Worm (Caenorhabditis elegans) whole organism, young adult: ENCODE results near the gene praf-3.
A peak's percentile ranks its signal among the peaks of the same experiment; 100 is the strongest.

Source experiments
- B0019.2 ChIP-seq: fragments of 200-800 bp; sonication (Bioruptor generic); conservative IDR thresholded peaks from 2 replicates; pipeline ENCODE4 v1.3.6; 2022; ENCODE audit warnings: missing genetic modification reagents, missing genetic modification characterization, missing compliant biosample characterization
- B0035.1 ChIP-seq: sonication (generic microtip); optimal IDR thresholded peaks from 2 replicates; lab custom pipeline; 2016; ENCODE audit warnings: missing genetic modification characterization, mild to moderate bottlenecking, missing compliant biosample characterization, missing genotype, missing genetic modification reagents
- B0261.1 ChIP-seq: sonication (generic microtip); optimal IDR thresholded peaks from 2 replicates; lab custom pipeline; 2016; ENCODE audit warnings: mild to moderate bottlenecking, missing genetic modification characterization, moderate library complexity, missing compliant biosample characterization
- B0336.3 ChIP-seq: fragments of 200-800 bp; sonication (Bioruptor generic); IDR thresholded peaks from 2 replicates; pipeline ENCODE4 v1.3.6; 2022; ENCODE audit warnings: missing genetic modification characterization, missing compliant biosample characterization
- C06A6.2 ChIP-seq: fragments of 200-800 bp; sonication (Bioruptor generic); conservative IDR thresholded peaks from 2 replicates; pipeline ENCODE4 v1.3.6; 2022; ENCODE audit warnings: missing genetic modification characterization, missing compliant biosample characterization
- C17E4.6 ChIP-seq: fragments of 200-800 bp; sonication (Bioruptor generic); IDR thresholded peaks from 2 replicates; pipeline ENCODE4 v1.3.6; 2022; ENCODE audit warnings: missing genetic modification reagents, missing genetic modification characterization, missing compliant biosample characterization
- D2030.7 ChIP-seq: fragments of 200-800 bp; sonication (Bioruptor generic); IDR thresholded peaks from 2 replicates; pipeline ENCODE4 v1.3.6; 2022; ENCODE audit warnings: missing genetic modification reagents, missing genetic modification characterization, missing compliant biosample characterization
- F37B4.10 ChIP-seq: fragments of 200-800 bp; sonication (Bioruptor generic); IDR thresholded peaks from 2 replicates; pipeline ENCODE4 v1.3.6; 2022; ENCODE audit warnings: missing genetic modification characterization, missing compliant biosample characterization
- F52B5.7 ChIP-seq: sonication (generic microtip); optimal IDR thresholded peaks from 2 replicates; lab custom pipeline; 2016; ENCODE audit warnings: mild to moderate bottlenecking, missing genetic modification characterization, missing compliant biosample characterization
- F55B11.4 ChIP-seq: sonication (generic microtip); optimal IDR thresholded peaks from 2 replicates; lab custom pipeline; 2016; ENCODE audit warnings: missing compliant biosample characterization, missing genetic modification characterization, borderline replicate concordance; ENCODE audit not compliant: insufficient read depth
- F57A8.1 ChIP-seq: fragments of 200-800 bp; sonication (Bioruptor generic); optimal IDR thresholded peaks from 2 replicates; lab custom pipeline; 2018; ENCODE audit warnings: mild to moderate bottlenecking, missing genetic modification characterization, moderate library complexity, missing compliant biosample characterization
- F57C9.4 ChIP-seq: sonication (generic microtip); optimal IDR thresholded peaks from 2 replicates; lab custom pipeline; 2017; ENCODE audit warnings: mild to moderate bottlenecking, missing genetic modification characterization, missing compliant biosample characterization
- Y79H2A.3 ChIP-seq: fragments of 200-800 bp; sonication (Bioruptor generic); conservative IDR thresholded peaks from 2 replicates; pipeline ENCODE4 v1.3.6; 2022; ENCODE audit warnings: missing genetic modification reagents, missing genetic modification characterization, missing compliant biosample characterization
- Y95B8A.8 ChIP-seq: fragments of 200-800 bp; sonication (Bioruptor generic); IDR thresholded peaks from 2 replicates; pipeline ENCODE4 v1.3.6; 2022; ENCODE audit warnings: missing genetic modification reagents, missing genetic modification characterization, missing compliant biosample characterization
- ZK185.1 ChIP-seq: sonication (generic microtip); optimal IDR thresholded peaks from 2 replicates; lab custom pipeline; 2016; ENCODE audit warnings: mild to moderate bottlenecking, missing genetic modification characterization, missing compliant biosample characterization; ENCODE audit not compliant: poor library complexity, severe bottlenecking
- akir-1 ChIP-seq: fragments of 200-800 bp; sonication (Bioruptor generic); optimal IDR thresholded peaks from 2 replicates; lab custom pipeline; 2018; ENCODE audit warnings: mild to moderate bottlenecking, missing genetic modification characterization, moderate library complexity, missing compliant biosample characterization
- aptf-3 ChIP-seq: fragments of 200-800 bp; sonication (Bioruptor generic); IDR thresholded peaks from 2 replicates; pipeline ENCODE4 v1.3.6; 2022; ENCODE audit warnings: missing genetic modification characterization, missing compliant biosample characterization
- athp-1 ChIP-seq: sonication (generic microtip); optimal IDR thresholded peaks from 2 replicates; lab custom pipeline; 2017; ENCODE audit warnings: mild to moderate bottlenecking, missing genetic modification characterization, missing compliant biosample characterization
- ccch-3 ChIP-seq: fragments of 200-800 bp; sonication (Bioruptor generic); optimal IDR thresholded peaks from 2 replicates; lab custom pipeline; 2018; ENCODE audit warnings: mild to moderate bottlenecking, missing genetic modification characterization, missing compliant biosample characterization
- ceh-58 ChIP-seq: fragments of 200-800 bp; sonication (Bioruptor generic); IDR thresholded peaks from 2 replicates; pipeline ENCODE4 v1.3.6; 2022; ENCODE audit warnings: missing genetic modification characterization, missing compliant biosample characterization
- chd-7 ChIP-seq: sonication (generic microtip); optimal IDR thresholded peaks from 2 replicates; lab custom pipeline; 2016; ENCODE audit warnings: mild to moderate bottlenecking, missing genetic modification characterization, moderate library complexity, missing compliant biosample characterization
- die-1 ChIP-seq: sonication (generic microtip); optimal IDR thresholded peaks from 2 replicates; lab custom pipeline; 2016; ENCODE audit warnings: missing genotype, mild to moderate bottlenecking, missing genetic modification characterization, missing compliant biosample characterization
- fkh-3 ChIP-seq: sonication (generic microtip); optimal IDR thresholded peaks from 2 replicates; lab custom pipeline; 2016; ENCODE audit warnings: mild to moderate bottlenecking, missing genetic modification characterization, missing compliant biosample characterization
- him-1 ChIP-seq: sonication (generic microtip); optimal IDR thresholded peaks from 2 replicates; lab custom pipeline; 2016; ENCODE audit warnings: missing genotype, missing genetic modification reagents, missing genetic modification characterization, missing compliant biosample characterization
- hlh-26 ChIP-seq: fragments of 200-800 bp; sonication (Bioruptor generic); conservative IDR thresholded peaks from 2 replicates; pipeline ENCODE4 v1.3.6; 2022; ENCODE audit warnings: missing genetic modification reagents, missing genetic modification characterization, missing compliant biosample characterization
- hmg-1.2 ChIP-seq: fragments of 200-800 bp; sonication (Bioruptor generic); IDR thresholded peaks from 2 replicates; pipeline ENCODE4 v1.3.6; 2022; ENCODE audit warnings: missing genetic modification reagents, missing genetic modification characterization, missing compliant biosample characterization
- hmg-20 ChIP-seq: fragments of 200-800 bp; sonication (Bioruptor generic); IDR thresholded peaks from 2 replicates; pipeline ENCODE4 v1.3.6; 2022; ENCODE audit warnings: missing genetic modification reagents, missing genetic modification characterization, missing compliant biosample characterization
- hrde-1 ChIP-seq: sonication (generic microtip); optimal IDR thresholded peaks from 2 replicates; lab custom pipeline; 2016; ENCODE audit warnings: missing genetic modification characterization, mild to moderate bottlenecking, missing compliant biosample characterization, moderate library complexity, missing genotype, missing genetic modification reagents, borderline replicate concordance
- lag-1 ChIP-seq: fragments of 200-800 bp; sonication (Bioruptor generic); IDR thresholded peaks from 2 replicates; pipeline ENCODE4 v1.3.6; 2022; ENCODE audit warnings: missing genetic modification reagents, missing genetic modification characterization, missing compliant biosample characterization
- let-526 ChIP-seq: fragments of 200-800 bp; sonication (Bioruptor generic); IDR thresholded peaks from 2 replicates; pipeline ENCODE4 v1.3.6; 2022; ENCODE audit warnings: missing genetic modification reagents, missing genetic modification characterization, missing compliant biosample characterization
- lin-26 ChIP-seq: fragments of 200-800 bp; sonication (Bioruptor generic); IDR thresholded peaks from 2 replicates; pipeline ENCODE4 v1.3.6; 2022; ENCODE audit warnings: missing genetic modification reagents, missing genetic modification characterization, missing compliant biosample characterization
- lin-35 ChIP-seq, 3 experiments: fragments of 150-350 bp in 2 of 3; sonication (generic microtip) in 1 of 3; optimal IDR thresholded peaks; 2 replicates each; lab custom pipeline; 2014 to 2018; ENCODE audit warnings: missing biosample characterization in 3 of 3, missing genetic modification characterization in 3 of 3, missing genetic modification reagents in 3 of 3
- lin-40 ChIP-seq: sonication (generic microtip); optimal IDR thresholded peaks from 2 replicates; lab custom pipeline; 2016; ENCODE audit warnings: missing genetic modification characterization, mild to moderate bottlenecking, missing compliant biosample characterization, missing genotype, missing genetic modification reagents
- madf-10 ChIP-seq: sonication (generic microtip); optimal IDR thresholded peaks from 2 replicates; lab custom pipeline; 2016; ENCODE audit warnings: mild to moderate bottlenecking, missing genetic modification characterization, missing compliant biosample characterization
- madf-8 ChIP-seq: fragments of 200-800 bp; sonication (Bioruptor generic); conservative IDR thresholded peaks from 2 replicates; pipeline ENCODE4 v1.3.6; 2022; ENCODE audit warnings: missing genetic modification reagents, missing genetic modification characterization, missing compliant biosample characterization
- mes-4 ChIP-seq: sonication (generic microtip); optimal IDR thresholded peaks from 2 replicates; lab custom pipeline; 2016; ENCODE audit warnings: missing genotype, missing genetic modification characterization, missing compliant biosample characterization
- nfya-2 ChIP-seq: fragments of 200-800 bp; sonication (Bioruptor generic); IDR thresholded peaks from 2 replicates; pipeline ENCODE4 v1.3.6; 2022; ENCODE audit warnings: missing genetic modification reagents, missing genetic modification characterization, missing compliant biosample characterization
- nhr-120 ChIP-seq: fragments of 200-800 bp; sonication (Bioruptor generic); IDR thresholded peaks from 2 replicates; pipeline ENCODE4 v1.3.6; 2022; ENCODE audit warnings: missing genetic modification characterization, missing compliant biosample characterization
- pha-4 ChIP-seq: fragments of 150-350 bp; sonication (generic microtip); optimal IDR thresholded peaks from 2 replicates; lab custom pipeline; 2014; ENCODE audit warnings: missing biosample characterization, missing genetic modification reagents, missing genetic modification characterization
- rcor-1 ChIP-seq: fragments of 200-800 bp; sonication (Bioruptor generic); IDR thresholded peaks from 2 replicates; pipeline ENCODE4 v1.3.6; 2022; ENCODE audit warnings: missing genetic modification reagents, missing genetic modification characterization, missing compliant biosample characterization
- rpc-1 ChIP-seq, 2 experiments: fragments of 150-350 bp in 1 of 2; sonication (generic microtip) in 1 of 2; optimal IDR thresholded peaks; 2 replicates each; lab custom pipeline; 2014 to 2018; ENCODE audit warnings: missing biosample characterization in 1 of 2, missing genetic modification characterization in 1 of 2, missing genetic modification reagents in 1 of 2, missing genotype in 1 of 2
- snpc-4 ChIP-seq, 5 experiments: fragments of 150-350 bp in 1 of 5; sonication (generic microtip) in 4 of 5; optimal IDR thresholded peaks; 2 replicates each; lab custom pipeline; 2014 to 2018; ENCODE audit warnings: missing genetic modification characterization in 5 of 5, missing biosample characterization in 3 of 5, antibody characterized with exemption in 2 of 5, mild to moderate bottlenecking in 2 of 5, missing compliant biosample characterization in 2 of 5, missing genotype in 2 of 5, moderate library complexity in 2 of 5, missing genetic modification reagents in 1 of 5
- somi-1 ChIP-seq: fragments of 200-800 bp; sonication (Bioruptor generic); optimal IDR thresholded peaks from 2 replicates; lab custom pipeline; 2018; ENCODE audit warnings: mild to moderate bottlenecking, missing genetic modification characterization, missing compliant biosample characterization
- tbp1 ChIP-seq: fragments of 200-800 bp; sonication (Bioruptor generic); optimal IDR thresholded peaks from 2 replicates; lab custom pipeline; 2018; ENCODE audit warnings: mild to moderate bottlenecking, missing genetic modification characterization, missing compliant biosample characterization
- zim-3 ChIP-seq: sonication (generic microtip); optimal IDR thresholded peaks from 2 replicates; lab custom pipeline; 2017; ENCODE audit warnings: mild to moderate bottlenecking, missing genetic modification characterization, moderate library complexity, missing compliant biosample characterization
- ztf-26 ChIP-seq: sonication (generic microtip); optimal IDR thresholded peaks from 2 replicates; lab custom pipeline; 2017; ENCODE audit warnings: missing genetic modification characterization, missing compliant biosample characterization
- ztf-3 ChIP-seq: fragments of 200-800 bp; sonication (Bioruptor generic); optimal IDR thresholded peaks from 2 replicates; lab custom pipeline; 2018; ENCODE audit warnings: mild to moderate bottlenecking, missing genetic modification characterization, missing compliant biosample characterization

The praf-3 gene

ce11 chrIV:8428492-8428891 lies 48.7 kb downstream of the praf-3 start (continued):
- TF ChIP-seq lin-26 (GFP tag; lab: Robert Waterston, UW) (no peak), hmg-20 (GFP tag; lab: Robert Waterston, UW) (peak; percentile 54; the same call in 1 of the 2 replicates), die-1 (tag; lab: Kevin White, UChicago) (peak; percentile 56), ztf-26 (tag; lab: Kevin White, UChicago) (peak; percentile 77), B0336.3 (GFP tag; lab: Robert Waterston, UW) (peak; percentile 98), akir-1 (GFP tag; lab: Kevin White, UChicago) (no peak), lin-35 (GFP tag; optimal IDR thresholded peaks at IDR 0.05; lab: Kevin White, UChicago) (peak in 1 of 3 experiments; percentile 20), B0261.1 (tag; lab: Kevin White, UChicago) (peak; percentile 41), C17E4.6 (GFP tag; lab: Robert Waterston, UW) (peak; percentile 95), mes-4 (tag; lab: Kevin White, UChicago) (peak; percentile 83), hlh-26 (GFP tag; lab: Robert Waterston, UW) (no peak), lin-40 (peak; percentile 85), nhr-120 (GFP tag; lab: Robert Waterston, UW) (no peak), F57C9.4 (tag; lab: Kevin White, UChicago) (no peak), ceh-58 (GFP tag; lab: Robert Waterston, UW) (no peak), Y79H2A.3 (GFP tag; lab: Robert Waterston, UW) (0 out of 2 replicates have a peak, but pooled peaks have one; percentile 16), him-1 (peak; percentile 94), D2030.7 (GFP tag; lab: Robert Waterston, UW) (peak; percentile 98), hrde-1 (tag; lab: Kevin White, UChicago) (peak; percentile 56), B0035.1 (tag; lab: Kevin White, UChicago) (peak; percentile 34), ZK185.1 (peak; percentile 85), madf-10 (tag; lab: Kevin White, UChicago) (peak; percentile 75), pha-4 (no peak), rcor-1 (GFP tag; lab: Robert Waterston, UW) (peak; percentile 97), F37B4.10 (GFP tag; lab: Robert Waterston, UW) (0 out of 2 replicates have a peak, but pooled peaks have one; percentile 18), snpc-4 (GFP tag; optimal IDR thresholded peaks at IDR 0.05; lab: Kevin White, UChicago) (peak; percentile 99), snpc-4 (tag; optimal IDR thresholded peaks at IDR 0.05; lab: Kevin White, UChicago) (peak; percentile 99 to 100 (median 99)), tbp1 (GFP tag; lab: Kevin White, UChicago) (peak; percentile 83), F55B11.4 (tag; lab: Kevin White, UChicago) (no peak), lag-1 (GFP tag; lab: Robert Waterston, UW) (no peak), chd-7 (tag; lab: Kevin White, UChicago) (peak; percentile 73), somi-1 (peak; percentile 70), hmg-1.2 (GFP tag; lab: Robert Waterston, UW) (peak; percentile 100), athp-1 (tag; lab: Kevin White, UChicago) (peak; percentile 58), let-526 (GFP tag; lab: Robert Waterston, UW) (no peak), nfya-2 (GFP tag; lab: Robert Waterston, UW) (no peak), zim-3 (tag; lab: Kevin White, UChicago) (no peak), ccch-3 (GFP tag; lab: Kevin White, UChicago) (no peak), madf-8 (GFP tag; lab: Robert Waterston, UW) (peak; percentile 60), Y95B8A.8 (GFP tag; lab: Robert Waterston, UW) (peak; percentile 70; the same call in 1 of the 2 replicates), F57A8.1 (GFP tag; lab: Kevin White, UChicago) (peak; percentile 55), C06A6.2 (GFP tag; lab: Robert Waterston, UW) (0 out of 2 replicates have a peak, but pooled peaks have one; percentile 25), ztf-3 (GFP tag; lab: Kevin White, UChicago) (peak; percentile 38), aptf-3 (no peak), F52B5.7 (peak; percentile 70), B0019.2 (peak; percentile 85), fkh-3 (tag; lab: Kevin White, UChicago) (peak; percentile 59), rpc-1 (optimal IDR thresholded peaks at IDR 0.05; lab: Kevin White, UChicago) (no peak), rpc-1 (tag; optimal IDR thresholded peaks at IDR 0.05; lab: Kevin White, UChicago) (peak; percentile 18)
